Worm (Caenorhabditis elegans) whole organism, early embryonic: ENCODE results near the gene srab-4.

Experiments used
- B0310.2 ChIP-seq: sonication (generic microtip); optimal IDR thresholded peaks from 2 replicates; lab custom pipeline; 2016; ENCODE audit warnings: mild to moderate bottlenecking, missing genetic modification characterization, missing compliant biosample characterization
- F13C5.2 ChIP-seq: sonication (generic microtip); optimal IDR thresholded peaks from 2 replicates; lab custom pipeline; 2017; ENCODE audit warnings: mild to moderate bottlenecking, missing genetic modification characterization, inconsistent platforms, missing compliant biosample characterization
- aly-1 ChIP-seq: sonication (generic microtip); optimal IDR thresholded peaks from 2 replicates; lab custom pipeline; 2016; ENCODE audit warnings: missing genetic modification characterization, missing compliant biosample characterization
- ama-1 ChIP-seq: fragments of 150-350 bp; optimal IDR thresholded peaks from 2 replicates; lab custom pipeline; 2014
- ceh-13 ChIP-seq: fragments of 200-800 bp; sonication (Bioruptor generic); optimal IDR thresholded peaks from 2 replicates; lab custom pipeline; 2018; ENCODE audit warnings: mild to moderate bottlenecking, missing genetic modification characterization, missing compliant biosample characterization
- ceh-36 ChIP-seq: sonication (generic microtip); optimal IDR thresholded peaks from 2 replicates; lab custom pipeline; 2016; ENCODE audit warnings: missing genetic modification characterization, inconsistent platforms, missing compliant biosample characterization
- ets-7 ChIP-seq: sonication (generic microtip); optimal IDR thresholded peaks from 2 replicates; lab custom pipeline; 2016; ENCODE audit warnings: missing genotype, missing genetic modification characterization, missing compliant biosample characterization
- flt-1 ChIP-seq: fragments of 200-800 bp; sonication (Bioruptor generic); IDR thresholded peaks from 2 replicates; pipeline ENCODE4 v1.3.6; 2022; ENCODE audit warnings: missing genetic modification characterization, missing compliant biosample characterization
- hmbx-1 ChIP-seq: sonication (generic microtip); optimal IDR thresholded peaks from 2 replicates; lab custom pipeline; 2016; ENCODE audit warnings: mild to moderate bottlenecking, missing genetic modification characterization, missing compliant biosample characterization
- hmg-4 ChIP-seq: fragments of 200-800 bp; sonication (Bioruptor generic); optimal IDR thresholded peaks from 2 replicates; lab custom pipeline; 2018; ENCODE audit warnings: mild to moderate bottlenecking, missing genetic modification characterization, missing compliant biosample characterization
- hnd-1 ChIP-seq: sonication (generic microtip); optimal IDR thresholded peaks from 2 replicates; lab custom pipeline; 2016; ENCODE audit warnings: missing genetic modification characterization, missing compliant biosample characterization
- pes-1 ChIP-seq: fragments of 200-800 bp; sonication (Bioruptor generic); IDR thresholded peaks from 2 replicates; pipeline ENCODE4 v1.3.6; 2022; ENCODE audit warnings: missing genetic modification reagents, missing genetic modification characterization, missing compliant biosample characterization
- scrt-1 ChIP-seq: fragments of 200-800 bp; sonication (Bioruptor generic); IDR thresholded peaks from 2 replicates; pipeline ENCODE4 v1.3.6; 2022; ENCODE audit warnings: missing genetic modification characterization, missing compliant biosample characterization
- sea-1 ChIP-seq: fragments of 200-800 bp; sonication (Bioruptor generic); conservative IDR thresholded peaks from 2 replicates; pipeline ENCODE4 v1.3.6; 2022; ENCODE audit warnings: missing genetic modification characterization, missing compliant biosample characterization
- tbx-37 ChIP-seq: fragments of 200-800 bp; sonication (Bioruptor generic); conservative IDR thresholded peaks from 2 replicates; pipeline ENCODE4 v1.3.6; 2022; ENCODE audit warnings: missing genetic modification reagents, missing genetic modification characterization, missing compliant biosample characterization
- tra-4 ChIP-seq: sonication (generic microtip); optimal IDR thresholded peaks from 2 replicates; lab custom pipeline; 2017; ENCODE audit warnings: missing genetic modification characterization, missing compliant biosample characterization

Gene srab-4

DNA sequence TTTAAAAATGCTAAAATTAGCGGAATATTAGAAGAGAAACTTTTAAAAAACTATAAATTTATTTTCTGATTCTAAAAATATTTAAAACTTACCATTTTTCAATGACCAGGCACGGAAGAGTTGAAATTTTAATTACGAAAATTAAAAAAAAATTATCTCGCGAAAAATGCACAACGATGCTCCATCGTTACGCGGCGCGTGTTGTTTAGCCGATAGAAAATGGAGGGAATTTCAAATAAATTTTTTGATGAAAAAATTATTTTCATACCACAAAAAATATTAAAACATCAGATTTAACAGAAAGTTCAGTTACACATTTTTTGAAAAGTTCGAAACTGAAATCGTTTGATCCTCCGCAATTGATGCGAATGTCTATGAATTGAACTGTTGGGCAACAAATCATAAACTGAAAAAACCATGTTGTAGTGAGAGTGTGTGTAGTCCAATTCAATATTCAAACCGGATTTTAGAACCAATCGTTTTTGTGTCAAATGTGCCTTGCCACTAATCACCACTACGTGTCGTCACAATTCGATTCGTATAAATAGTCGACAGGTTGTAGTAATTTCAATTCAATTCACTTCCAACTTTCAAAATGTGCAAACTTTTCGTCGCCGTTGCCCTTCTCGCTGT lies 47.3 kb downstream of the srab-4 start, which contains the start of the genes tofu-2 and spig-1:
TSS of gene tofu-2 (minus strand) at position 116 of the 633 bp plus-strand sequence.
TSS of gene spig-1 (plus strand) at position 583 of the 633 bp plus-strand sequence.
- TF ChIP-seq tra-4 (tag; lab: Kevin White, UChicago) (no peak), ets-7 (tag; lab: Kevin White, UChicago) (no peak), hnd-1 (tag; lab: Kevin White, UChicago) (no peak), sea-1 (GFP tag; lab: Robert Waterston, UW) (no peak), B0310.2 (no peak), hmg-4 (GFP tag; lab: Kevin White, UChicago) (no peak), flt-1 (no peak), ceh-36 (tag; lab: Kevin White, UChicago) (no peak), aly-1 (tag; lab: Kevin White, UChicago) (no peak), F13C5.2 (tag; lab: Kevin White, UChicago) (no peak), tbx-37 (GFP tag; lab: Robert Waterston, UW) (no peak), scrt-1 (GFP tag; lab: Robert Waterston, UW) (no peak), pes-1 (no peak)

ce11 chrV:7053100-7053499 lies 49.1 kb downstream of the srab-4 start, which contains the start of gene txt-17:
Gene txt-17 (minus strand): TSS chrV:7053200.
- no peak for TF ChIP-seq ceh-13 (GFP tag; lab: Kevin White, UChicago)
- no peak for TF ChIP-seq tra-4 (tag; lab: Kevin White, UChicago)
- no peak for TF ChIP-seq hnd-1 (tag; lab: Kevin White, UChicago)
- TF ChIP-seq scrt-1 (GFP tag; lab: Robert Waterston, UW) = no peak
- no peak for TF ChIP-seq ceh-36 (tag; lab: Kevin White, UChicago)
- no peak for TF ChIP-seq F13C5.2 (tag; lab: Kevin White, UChicago)
- TF ChIP-seq ama-1 (lab: Kevin White, UChicago) = no peak
- no peak for TF ChIP-seq pes-1
- no peak for TF ChIP-seq hmbx-1 (tag; lab: Kevin White, UChicago)
- no peak for TF ChIP-seq B0310.2
- no peak for TF ChIP-seq flt-1

ce11 chrV:7054598-7054997 lies 50.6 kb downstream of the srab-4 start, which contains the start of gene spig-8:
Gene spig-8 (plus strand): TSS chrV:7054898.
- no peak for TF ChIP-seq hnd-1 (tag; lab: Kevin White, UChicago)
- TF ChIP-seq ceh-13 (GFP tag; lab: Kevin White, UChicago) = no peak
- TF ChIP-seq B0310.2 = no peak
- no peak for TF ChIP-seq aly-1 (tag; lab: Kevin White, UChicago)
- no peak for TF ChIP-seq scrt-1 (GFP tag; lab: Robert Waterston, UW)
- no peak for TF ChIP-seq ama-1 (lab: Kevin White, UChicago)
- TF ChIP-seq F13C5.2 (tag; lab: Kevin White, UChicago) = no peak
